Worm (Caenorhabditis elegans) whole organism, L4/young adult: ENCODE data around the gene M03F8.7.

Source experiments
- W03F9.2 ChIP-seq: fragments of 150-350 bp; optimal IDR thresholded peaks from 2 replicates; lab custom pipeline; 2014; ENCODE audit warnings: missing biosample characterization, missing genetic modification characterization
- dao-5 ChIP-seq: sonication (generic microtip); optimal IDR thresholded peaks from 2 replicates; lab custom pipeline; 2016; ENCODE audit warnings: missing genotype, missing genetic modification characterization, moderate library complexity, missing compliant biosample characterization
- him-1 ChIP-seq: sonication (generic microtip); optimal IDR thresholded peaks from 2 replicates; lab custom pipeline; 2016; ENCODE audit warnings: missing genotype, missing genetic modification reagents, missing genetic modification characterization, missing compliant biosample characterization

M03F8.7 gene

ce11 chrV:5964658-5965178, 28.0 kb downstream of the M03F8.7 start:
- TF ChIP-seq him-1 (tag; lab: Kevin White, UChicago) (no peak), W03F9.2 (tag; lab: Kevin White, UChicago) (no peak), dao-5 (tag; lab: Kevin White, UChicago) (no peak)

ce11 chrV:5972582-5972981, 35.8 kb downstream of the M03F8.7 start:
- TF ChIP-seq W03F9.2 (tag; lab: Kevin White, UChicago) = no peak
- no peak for TF ChIP-seq him-1 (tag; lab: Kevin White, UChicago)
- no peak for TF ChIP-seq dao-5 (tag; lab: Kevin White, UChicago)

- TF ChIP-seq W03F9.2 (tag; lab: Kevin White, UChicago) = no peak
- no peak for TF ChIP-seq dao-5 (tag; lab: Kevin White, UChicago)
- no peak for TF ChIP-seq him-1 (tag; lab: Kevin White, UChicago)
Observed at ce11 chrV:5973713-5974112, 37.0 kb downstream of the M03F8.7 start.

- no peak for TF ChIP-seq dao-5 (tag; lab: Kevin White, UChicago)
Observed at ce11 chrV:5975724-5976123, 39.0 kb downstream of the M03F8.7 start, which contains the start of gene acy-2. Gene acy-2, plus strand, starts transcription at chrV:5976024.

ce11 chrV:5982722-5983121, 46.0 kb downstream of the M03F8.7 start:
- TF ChIP-seq dao-5 (tag; lab: Kevin White, UChicago) (no peak), W03F9.2 (tag; lab: Kevin White, UChicago) (no peak), him-1 (tag; lab: Kevin White, UChicago) (no peak)

ce11 chrV:5983380-5983779, 46.6 kb downstream of the M03F8.7 start, which contains the start of gene dhs-16:
Gene dhs-16, plus strand, starts transcription at chrV:5983745.
- TF ChIP-seq W03F9.2 (tag; lab: Kevin White, UChicago) = no peak
- TF ChIP-seq him-1 (tag; lab: Kevin White, UChicago) = no peak
- TF ChIP-seq dao-5 (tag; lab: Kevin White, UChicago) = no peak

- no peak for TF ChIP-seq him-1 (tag; lab: Kevin White, UChicago)
Observed at ce11 chrV:5984244-5984643, 47.5 kb downstream of the M03F8.7 start.

ce11 chrV:5986755-5987154, 50.0 kb downstream of the M03F8.7 start, which contains the start of gene C10F3.7:
Gene C10F3.7, minus strand, starts transcription at chrV:5986855.
- TF ChIP-seq W03F9.2 (tag; lab: Kevin White, UChicago) (no peak), him-1 (tag; lab: Kevin White, UChicago) (no peak), dao-5 (tag; lab: Kevin White, UChicago) (no peak)
